Fruit fly (Drosophila melanogaster) whole organism, embryonic: ENCODE data around the gene CG10345.
A peak's percentile ranks its signal among the peaks of the same experiment; 100 is the strongest.

Source experiments
- ATbp ChIP-seq: fragments of 200-800 bp; sonication (Bioruptor generic); optimal IDR thresholded peaks from 2 replicates; lab custom pipeline; 2017; ENCODE audit warnings: missing biosample characterization, mild to moderate bottlenecking, missing genetic modification characterization, missing genetic modification reagents
- Ada2b ChIP-seq: fragments of 200-800 bp; sonication (Bioruptor generic); IDR thresholded peaks from 2 replicates; pipeline ENCODE4 v1.3.6; 2022; ENCODE audit warnings: missing biosample characterization, missing genetic modification characterization
- Antp ChIP-seq: fragments of 200-800 bp; sonication (Bioruptor generic); optimal IDR thresholded peaks from 3 replicates; lab custom pipeline; 2016; ENCODE audit warnings: missing biosample characterization, missing genetic modification characterization
- BEAF-32 ChIP-seq: fragments of 200-800 bp; sonication (Bioruptor generic); optimal IDR thresholded peaks from 3 replicates; lab custom pipeline; 2017; ENCODE audit warnings: missing biosample characterization, missing genetic modification characterization, mild to moderate bottlenecking, moderate library complexity, missing genetic modification reagents
- CG10462 ChIP-seq: fragments of 200-800 bp; sonication (Bioruptor generic); optimal IDR thresholded peaks from 2 replicates; lab custom pipeline; 2016; ENCODE audit warnings: missing biosample characterization, missing genetic modification characterization
- CG11560 ChIP-seq: fragments of 200-800 bp; sonication (Bioruptor generic); IDR thresholded peaks from 3 replicates; pipeline ENCODE4 v1.3.6; 2022; ENCODE audit warnings: missing biosample characterization, missing genetic modification characterization
- CG12769 ChIP-seq: fragments of 200-800 bp; sonication (Bioruptor generic); optimal IDR thresholded peaks from 2 replicates; lab custom pipeline; 2019; ENCODE audit warnings: missing biosample characterization, mild to moderate bottlenecking, missing genetic modification characterization, moderate library complexity
- CG17568 ChIP-seq: fragments of 200-800 bp; sonication (Bioruptor generic); optimal IDR thresholded peaks from 2 replicates; lab custom pipeline; 2018; ENCODE audit warnings: missing biosample characterization, mild to moderate bottlenecking, missing genetic modification characterization, moderate library complexity
- CG33557 ChIP-seq: fragments of 200-800 bp; sonication (Bioruptor generic); optimal IDR thresholded peaks from 2 replicates; lab custom pipeline; 2019; ENCODE audit warnings: missing biosample characterization, mild to moderate bottlenecking, missing genetic modification characterization, moderate library complexity
- CG34376 ChIP-seq: fragments of 200-800 bp; sonication (Bioruptor generic); optimal IDR thresholded peaks from 2 replicates; lab custom pipeline; 2018; ENCODE audit warnings: missing biosample characterization, mild to moderate bottlenecking, missing genetic modification characterization
- CG3726 ChIP-seq: fragments of 200-800 bp; sonication (Bioruptor generic); IDR thresholded peaks from 3 replicates; pipeline ENCODE4, ENCODE4 v1.3.6; 2022; ENCODE audit warnings: missing biosample characterization, missing genetic modification characterization
- CG4617 ChIP-seq: fragments of 200-800 bp; sonication (Bioruptor generic); optimal IDR thresholded peaks from 3 replicates; lab custom pipeline; 2016; ENCODE audit warnings: missing biosample characterization, missing genetic modification characterization, borderline replicate concordance
- CG6791 ChIP-seq: fragments of 200-800 bp; sonication (Bioruptor generic); IDR thresholded peaks from 3 replicates; pipeline ENCODE4 v1.3.6; 2022; ENCODE audit warnings: missing biosample characterization, missing genetic modification characterization; ENCODE audit not compliant: partially characterized antibody
- CG6813 ChIP-seq: fragments of 200-800 bp; sonication (Bioruptor generic); optimal IDR thresholded peaks from 2 replicates; lab custom pipeline; 2017; ENCODE audit warnings: missing biosample characterization, missing genetic modification characterization, mild to moderate bottlenecking, moderate library complexity, missing genetic modification reagents
- CG7556 ChIP-seq: fragments of 200-800 bp; sonication (Bioruptor generic); optimal IDR thresholded peaks from 2 replicates; lab custom pipeline; 2017; ENCODE audit warnings: missing biosample characterization, mild to moderate bottlenecking, missing genetic modification characterization
- CG7839 ChIP-seq: fragments of 200-800 bp; sonication (Bioruptor generic); optimal IDR thresholded peaks from 3 replicates; lab custom pipeline; 2018; ENCODE audit warnings: missing biosample characterization, mild to moderate bottlenecking, missing genetic modification characterization, moderate library complexity
- CG9727 ChIP-seq: fragments of 200-800 bp; sonication (Bioruptor generic); optimal IDR thresholded peaks from 3 replicates; lab custom pipeline; 2017; ENCODE audit warnings: missing biosample characterization, mild to moderate bottlenecking, missing genetic modification characterization
- Camta ChIP-seq: fragments of 200-800 bp; sonication (Bioruptor generic); optimal IDR thresholded peaks from 2 replicates; lab custom pipeline; 2016; ENCODE audit warnings: missing biosample characterization, missing genetic modification characterization
- CoRest ChIP-seq: fragments of 200-800 bp; sonication (Bioruptor generic); optimal IDR thresholded peaks from 3 replicates; lab custom pipeline; 2018; ENCODE audit warnings: missing biosample characterization, mild to moderate bottlenecking, missing genetic modification characterization, moderate library complexity
- ERR ChIP-seq: fragments of 200-800 bp; sonication (Bioruptor generic); optimal IDR thresholded peaks from 2 replicates; lab custom pipeline; 2016; ENCODE audit warnings: missing biosample characterization, missing genetic modification characterization
- Ets65A ChIP-seq: fragments of 200-800 bp; sonication (Bioruptor generic); peaks from one replicate; lab custom pipeline; 2016; ENCODE audit warnings: missing biosample characterization, missing genetic modification characterization
- Fer2 ChIP-seq: fragments of 200-800 bp; sonication (Bioruptor generic); optimal IDR thresholded peaks from 2 replicates; lab custom pipeline; 2018; ENCODE audit warnings: missing biosample characterization, mild to moderate bottlenecking, missing genetic modification characterization, moderate library complexity
- HLH54F ChIP-seq: fragments of 200-800 bp; sonication (Bioruptor generic); optimal IDR thresholded peaks from 3 replicates; lab custom pipeline; 2016; ENCODE audit warnings: missing biosample characterization, missing genetic modification characterization
- Mad ChIP-seq: fragments of 200-800 bp; sonication (Bioruptor generic); optimal IDR thresholded peaks from 2 replicates; lab custom pipeline; 2016; ENCODE audit warnings: missing biosample characterization, missing genetic modification characterization
- Oaz ChIP-seq: fragments of 200-800 bp; sonication (Bioruptor generic); IDR thresholded peaks from 2 replicates; pipeline ENCODE4 v1.3.6; 2022; ENCODE audit warnings: missing biosample characterization, missing genetic modification characterization
- Opbp ChIP-seq: fragments of 200-800 bp; sonication (Bioruptor generic); IDR thresholded peaks from 3 replicates; pipeline ENCODE4 v1.3.6; 2022; ENCODE audit warnings: missing biosample characterization, missing genetic modification characterization; ENCODE audit not compliant: partially characterized antibody
- Side ChIP-seq: fragments of 200-800 bp; sonication (Bioruptor generic); optimal IDR thresholded peaks from 2 replicates; lab custom pipeline; 2016; ENCODE audit warnings: missing biosample characterization, missing genetic modification characterization
- Trl ChIP-seq, 3 experiments: fragments of >200 bp in 2 of 3; fragments of 200-800 bp in 1 of 3; sonication (Bioruptor generic) in 1 of 3; optimal IDR thresholded peaks; 2 replicates in 1 of 3; 3 replicates in 2 of 3; lab custom pipeline; 2016 to 2017; ENCODE audit warnings: missing biosample characterization in 1 of 3, missing genetic modification characterization in 1 of 3
- bab2 ChIP-seq: fragments of 200-800 bp; sonication (Bioruptor generic); optimal IDR thresholded peaks from 2 replicates; lab custom pipeline; 2016; ENCODE audit warnings: missing biosample characterization, missing genetic modification characterization
- bigmax ChIP-seq: fragments of 200-800 bp; sonication (Bioruptor generic); optimal IDR thresholded peaks from 2 replicates; lab custom pipeline; 2018; ENCODE audit warnings: missing biosample characterization, mild to moderate bottlenecking, missing genetic modification characterization
- cad ChIP-seq: fragments of >200 bp; optimal IDR thresholded peaks from 2 replicates; lab custom pipeline; 2017; ENCODE audit warnings: missing biosample characterization, missing genetic modification characterization
- cg ChIP-seq: fragments of 200-800 bp; sonication (Bioruptor generic); optimal IDR thresholded peaks from 3 replicates; lab custom pipeline; 2019; ENCODE audit warnings: missing biosample characterization, mild to moderate bottlenecking, missing genetic modification characterization, moderate library complexity
- ci ChIP-seq: fragments of 200-800 bp; sonication (Bioruptor generic); IDR thresholded peaks from 3 replicates; pipeline ENCODE4 v1.3.6; 2022; ENCODE audit warnings: missing biosample characterization, missing genetic modification characterization
- crol ChIP-seq: fragments of 200-800 bp; sonication (Bioruptor generic); IDR thresholded peaks from 2 replicates; pipeline ENCODE4 v1.3.6; 2022; ENCODE audit warnings: missing biosample characterization, missing genetic modification characterization
- fd3F ChIP-seq: fragments of 200-800 bp; sonication (Bioruptor generic); optimal IDR thresholded peaks from 2 replicates; lab custom pipeline; 2018; ENCODE audit warnings: missing biosample characterization, mild to moderate bottlenecking, missing genetic modification characterization, moderate library complexity
- gcm ChIP-seq: fragments of 200-800 bp; sonication (Bioruptor generic); optimal IDR thresholded peaks from 2 replicates; lab custom pipeline; 2019; ENCODE audit warnings: missing biosample characterization, mild to moderate bottlenecking, missing genetic modification characterization, moderate library complexity
- grn ChIP-seq: fragments of 200-800 bp; sonication (Bioruptor generic); optimal IDR thresholded peaks from 3 replicates; lab custom pipeline; 2017; ENCODE audit warnings: missing biosample characterization, missing genetic modification characterization
- gsb ChIP-seq: fragments of 200-800 bp; sonication (Bioruptor generic); IDR thresholded peaks from 2 replicates; pipeline ENCODE4 v1.3.6; 2022; ENCODE audit warnings: missing biosample characterization, missing genetic modification characterization
- gsb-n ChIP-seq: fragments of 200-800 bp; sonication (Bioruptor generic); optimal IDR thresholded peaks from 3 replicates; lab custom pipeline; 2018; ENCODE audit warnings: missing biosample characterization, mild to moderate bottlenecking, missing genetic modification characterization
- hb ChIP-seq: fragments of 200-800 bp; sonication (Bioruptor generic); IDR thresholded peaks from 3 replicates; pipeline ENCODE4 v1.3.6; 2022; ENCODE audit warnings: missing biosample characterization, missing genetic modification characterization; ENCODE audit not compliant: partially characterized antibody
- ind ChIP-seq: fragments of 200-800 bp; sonication (Bioruptor generic); optimal IDR thresholded peaks from 3 replicates; lab custom pipeline; 2016; ENCODE audit warnings: missing biosample characterization, missing genetic modification characterization
- lbe ChIP-seq: fragments of 200-800 bp; sonication (Bioruptor generic); optimal IDR thresholded peaks from 2 replicates; lab custom pipeline; 2016; ENCODE audit warnings: missing biosample characterization, mild to moderate bottlenecking, missing genetic modification characterization
- nau ChIP-seq: fragments of 200-800 bp; sonication (Bioruptor generic); optimal IDR thresholded peaks from 3 replicates; lab custom pipeline; 2017; ENCODE audit warnings: missing biosample characterization, mild to moderate bottlenecking, missing genetic modification characterization, missing genetic modification reagents
- nerfin-2 ChIP-seq: fragments of 200-800 bp; sonication (Bioruptor generic); IDR thresholded peaks from 2 replicates; pipeline ENCODE4 v1.3.6; 2022; ENCODE audit warnings: missing biosample characterization, missing genetic modification characterization; ENCODE audit not compliant: partially characterized antibody
- odd ChIP-seq: fragments of 200-800 bp; sonication (Bioruptor generic); optimal IDR thresholded peaks from 2 replicates; lab custom pipeline; 2017; ENCODE audit warnings: missing biosample characterization, mild to moderate bottlenecking, missing genetic modification characterization
- pum ChIP-seq: fragments of 200-800 bp; sonication (Bioruptor generic); optimal IDR thresholded peaks from 2 replicates; lab custom pipeline; 2016; ENCODE audit warnings: missing biosample characterization, missing genetic modification characterization
- ranshi ChIP-seq: fragments of 200-800 bp; sonication (Bioruptor generic); IDR thresholded peaks from 2 replicates; pipeline ENCODE4 v1.3.6; 2022; ENCODE audit warnings: missing biosample characterization, missing genetic modification characterization
- wor ChIP-seq: fragments of 200-800 bp; sonication (Bioruptor generic); IDR thresholded peaks from 2 replicates; pipeline ENCODE4 v1.3.6; 2022; ENCODE audit warnings: missing biosample characterization, missing genetic modification characterization
- zen2 ChIP-seq: fragments of 200-800 bp; sonication (Bioruptor generic); IDR thresholded peaks from 3 replicates; pipeline ENCODE4 v1.3.6; 2022; ENCODE audit warnings: missing biosample characterization, missing genetic modification characterization; ENCODE audit not compliant: partially characterized antibody

The CG10345 gene

dm6 chr3R:16624750-16625549 is 20.3 kb upstream of the CG10345 start, which contains the start of gene Fas1 (continued):
- TF ChIP-seq Antp (GFP tag; lab: Kevin White, UChicago), result no peak
- no peak for TF ChIP-seq CG34376
- no peak for TF ChIP-seq Mad (GFP tag; lab: Kevin White, UChicago)
- TF ChIP-seq CG7556 (GFP tag; lab: Kevin White, UChicago), result no peak
- TF ChIP-seq wor (GFP tag; lab: Robert Waterston, UW), result no peak
- peak; percentile 76 for TF ChIP-seq BEAF-32 (GFP tag; lab: Kevin White, UChicago)
- TF ChIP-seq CG17568 (GFP tag; lab: Kevin White, UChicago), result no peak
- no peak for TF ChIP-seq Fer2 (tag; lab: Kevin White, UChicago)
- TF ChIP-seq hb (GFP tag; lab: Robert Waterston, UW), result peak; percentile 31; the same call in 1 of the 3 replicates
- TF ChIP-seq ATbp (GFP tag; lab: Kevin White, UChicago), result no peak
- TF ChIP-seq crol (GFP tag; lab: Robert Waterston, UW), result no peak
- no peak for TF ChIP-seq Ada2b (GFP tag; lab: Robert Waterston, UW)
- no peak for TF ChIP-seq ranshi (GFP tag; lab: Robert Waterston, UW)
- TF ChIP-seq nau (GFP tag; lab: Kevin White, UChicago), result no peak
- no peak for TF ChIP-seq CG7839
- TF ChIP-seq bigmax (GFP tag; lab: Kevin White, UChicago), result no peak
- TF ChIP-seq ind (GFP tag; lab: Kevin White, UChicago), result no peak
- no peak for TF ChIP-seq fd3F (GFP tag; lab: Kevin White, UChicago)
- TF ChIP-seq ci (GFP tag; lab: Robert Waterston, UW), result peak; percentile 65; the same call in 1 of the 3 replicates
- no peak for TF ChIP-seq Ets65A (GFP tag; lab: Kevin White, UChicago)
- no peak for TF ChIP-seq cg (GFP tag; lab: Kevin White, UChicago)
- no peak for TF ChIP-seq gsb (GFP tag; lab: Robert Waterston, UW)
- no peak for TF ChIP-seq pum (GFP tag; lab: Kevin White, UChicago)
- no peak for TF ChIP-seq odd (GFP tag; lab: Kevin White, UChicago)
- TF ChIP-seq CG10462, result no peak
- TF ChIP-seq CG3726 (GFP tag; lab: Robert Waterston, UW), result no peak
- TF ChIP-seq Trl (optimal IDR thresholded peaks at IDR 0.05; lab: Kevin White, UChicago), result no peak
- no peak for TF ChIP-seq Trl (GFP tag; optimal IDR thresholded peaks at IDR 0.05; lab: Kevin White, UChicago)
- TF ChIP-seq grn, result no peak
- no peak for TF ChIP-seq CG33557 (GFP tag; lab: Kevin White, UChicago)
- no peak for TF ChIP-seq lbe
- peak; percentile 71 for TF ChIP-seq Opbp
- TF ChIP-seq CG12769 (tag; lab: Kevin White, UChicago), result no peak
- peak; percentile 76 for TF ChIP-seq CG6791 (GFP tag; lab: Robert Waterston, UW)
- no peak for TF ChIP-seq CG11560 (tag; lab: Robert Waterston, UW)
- TF ChIP-seq gsb-n (tag; lab: Kevin White, UChicago), result peak; percentile 4
- TF ChIP-seq CG9727 (GFP tag; lab: Kevin White, UChicago), result no peak
- no peak for TF ChIP-seq Camta (GFP tag; lab: Kevin White, UChicago)
- no peak for TF ChIP-seq bab2 (GFP tag; lab: Kevin White, UChicago)
- peak; percentile 72 for TF ChIP-seq zen2 (GFP tag; lab: Robert Waterston, UW)
- TF ChIP-seq cad (GFP tag; lab: Kevin White, UChicago), result no peak
- no peak for TF ChIP-seq CG6813 (GFP tag; lab: Kevin White, UChicago)
- 0 out of 2 replicates have a peak, but pooled peaks have one; percentile 25 for TF ChIP-seq nerfin-2 (GFP tag; lab: Robert Waterston, UW)
- TF ChIP-seq ERR, result no peak
- TF ChIP-seq HLH54F, result no peak
- TF ChIP-seq Side, result no peak
- no peak for TF ChIP-seq CG4617 (GFP tag; lab: Kevin White, UChicago)
- no peak for TF ChIP-seq gcm
- TF ChIP-seq Oaz, result no peak
- no peak for TF ChIP-seq CoRest (tag; lab: Kevin White, UChicago)
